Worm (Caenorhabditis elegans) whole organism, L4 larva: ENCODE measurements around the gene str-83.

Experiments
- hif-1 ChIP-seq, 2 experiments: sonication (generic microtip); optimal IDR thresholded peaks; 2 replicates each; lab custom pipeline; 2016 to 2017; ENCODE audit warnings: missing compliant biosample characterization in 2 of 2, missing genetic modification characterization in 2 of 2, missing genetic modification reagents in 2 of 2, missing genotype in 2 of 2, mild to moderate bottlenecking in 1 of 2
- lsy-2 ChIP-seq, 2 experiments: fragments of 150-350 bp in 1 of 2; sonication (generic microtip) in 1 of 2; optimal IDR thresholded peaks; 2 replicates each; lab custom pipeline; 2014 to 2017; ENCODE audit warnings: missing biosample characterization in 2 of 2, missing genetic modification characterization in 2 of 2
- nhr-111 ChIP-seq: fragments of 200-800 bp; sonication (Bioruptor generic); optimal IDR thresholded peaks from 2 replicates; lab custom pipeline; 2018; ENCODE audit warnings: mild to moderate bottlenecking, missing genetic modification characterization, missing compliant biosample characterization
- nhr-237 ChIP-seq: sonication (generic microtip); optimal IDR thresholded peaks from 2 replicates; lab custom pipeline; 2017; ENCODE audit warnings: missing biosample characterization, missing genetic modification characterization
- spr-3 ChIP-seq: fragments of 200-800 bp; sonication (Bioruptor generic); optimal IDR thresholded peaks from 2 replicates; lab custom pipeline; 2018; ENCODE audit warnings: mild to moderate bottlenecking, missing genetic modification characterization, missing compliant biosample characterization
- unc-39 ChIP-seq: sonication (generic microtip); optimal IDR thresholded peaks from 2 replicates; lab custom pipeline; 2017; ENCODE audit warnings: missing biosample characterization, missing genetic modification characterization

DNA sequence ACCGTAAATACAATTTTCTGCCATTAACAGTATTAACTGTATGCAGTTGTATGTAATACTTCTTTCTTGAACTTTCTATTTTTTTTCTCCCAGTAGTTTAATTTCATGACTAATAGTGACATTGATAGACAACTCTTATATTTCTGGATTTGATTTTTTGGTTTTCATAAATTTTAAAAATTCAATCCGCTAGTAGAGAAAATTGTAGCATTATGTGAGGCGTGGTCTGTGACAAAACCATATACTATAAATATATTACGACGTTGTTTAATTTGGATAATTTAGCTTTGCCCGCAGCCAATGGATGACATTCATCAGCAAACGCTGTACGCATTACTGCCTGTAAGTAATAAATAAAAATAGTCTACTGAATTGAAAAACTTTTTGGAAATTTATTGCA is 48.0 kb upstream of the str-83 start, which contains the start of gene srx-64:
- TF ChIP-seq nhr-111 = no peak
- no peak for TF ChIP-seq lsy-2 (tag; optimal IDR thresholded peaks at IDR 0.05; lab: Kevin White, UChicago)
- no peak for TF ChIP-seq nhr-237 (tag; lab: Kevin White, UChicago)
- TF ChIP-seq unc-39 (tag; lab: Kevin White, UChicago) = no peak
- no peak for TF ChIP-seq hif-1 (tag; optimal IDR thresholded peaks at IDR 0.05; lab: Kevin White, UChicago)
- no peak for TF ChIP-seq spr-3 (GFP tag; lab: Kevin White, UChicago)
